Worm (Caenorhabditis elegans) whole organism, midembryonic: ENCODE results near the gene tbc-19.

Source experiments
- T22C8.4 ChIP-seq: fragments of 200-800 bp; sonication (Bioruptor generic); IDR thresholded peaks from 2 replicates; pipeline ENCODE4 v1.3.6; 2022; ENCODE audit warnings: missing genetic modification characterization, missing compliant biosample characterization
- klf-2 ChIP-seq: fragments of 200-800 bp; sonication (Bioruptor generic); conservative IDR thresholded peaks from 2 replicates; pipeline ENCODE4 v1.3.6; 2022; ENCODE audit warnings: missing genetic modification reagents, missing genetic modification characterization, missing compliant biosample characterization
- med-1 ChIP-seq: sonication (generic microtip); optimal IDR thresholded peaks from 2 replicates; lab custom pipeline; 2017; ENCODE audit warnings: missing genetic modification characterization, mild to moderate bottlenecking, missing compliant biosample characterization, antibody characterized with exemption, missing genetic modification reagents; ENCODE audit not compliant: insufficient read depth
- tab-1 ChIP-seq: fragments of 200-800 bp; sonication (Bioruptor generic); IDR thresholded peaks from 2 replicates; pipeline ENCODE4 v1.3.6; 2022; ENCODE audit warnings: missing genetic modification characterization, missing compliant biosample characterization
- ztf-23 ChIP-seq: fragments of 200-800 bp; sonication (Bioruptor generic); IDR thresholded peaks from 2 replicates; pipeline ENCODE4 v1.3.6; 2022; ENCODE audit warnings: missing genetic modification reagents, missing genetic modification characterization, missing compliant biosample characterization
- ztf-29 ChIP-seq: fragments of 200-800 bp; sonication (Bioruptor generic); IDR thresholded peaks from 2 replicates; pipeline ENCODE4 v1.3.6; 2022; ENCODE audit warnings: missing genetic modification reagents, missing genetic modification characterization, missing compliant biosample characterization

ce11 chrX:14002739-14003138 is 9.6 kb downstream of the tbc-19 start:
- TF ChIP-seq tab-1 (no peak), med-1 (GFP tag; lab: Kevin White, UChicago) (no peak), ztf-29 (no peak), ztf-23 (GFP tag; lab: Robert Waterston, UW) (no peak), T22C8.4 (GFP tag; lab: Robert Waterston, UW) (no peak), klf-2 (GFP tag; lab: Robert Waterston, UW) (no peak)
